Fruit fly (Drosophila melanogaster) whole organism, pupa: ENCODE data around the gene CG14439.
A peak's percentile ranks its signal among the peaks of the same experiment; 100 is the strongest.

Experiments
- CG10348 ChIP-seq: fragments of 200-800 bp; sonication (Bioruptor generic); IDR thresholded peaks from 2 replicates; pipeline ENCODE4 v1.3.6; 2022; ENCODE audit warnings: missing biosample characterization, missing genetic modification characterization
- CG12605 ChIP-seq: fragments of 200-800 bp; sonication (Bioruptor generic); IDR thresholded peaks from 2 replicates; pipeline ENCODE4 v1.3.6; 2022; ENCODE audit warnings: missing biosample characterization, missing genetic modification characterization
- CG13204 ChIP-seq: fragments of 200-800 bp; sonication (Bioruptor generic); optimal IDR thresholded peaks from 2 replicates; lab custom pipeline; 2018; ENCODE audit warnings: missing biosample characterization, mild to moderate bottlenecking, missing genetic modification characterization, moderate library complexity
- CG14655 ChIP-seq: fragments of 200-800 bp; sonication (Bioruptor generic); optimal IDR thresholded peaks from 3 replicates; lab custom pipeline; 2017; ENCODE audit warnings: mild to moderate bottlenecking, missing biosample characterization, missing genetic modification reagents, missing genetic modification characterization
- CG15710 ChIP-seq: fragments of 200-800 bp; sonication (Bioruptor generic); optimal IDR thresholded peaks from 2 replicates; lab custom pipeline; 2018; ENCODE audit warnings: missing biosample characterization, mild to moderate bottlenecking, missing genetic modification characterization, moderate library complexity
- CG17806 ChIP-seq: fragments of 200-800 bp; sonication (Bioruptor generic); optimal IDR thresholded peaks from 2 replicates; lab custom pipeline; 2018; ENCODE audit warnings: missing biosample characterization, mild to moderate bottlenecking, missing genetic modification characterization, moderate library complexity
- CG32121 ChIP-seq: fragments of 200-800 bp; sonication (Bioruptor generic); IDR thresholded peaks from 2 replicates; pipeline ENCODE4 v1.3.6; 2022; ENCODE audit warnings: missing biosample characterization, missing genetic modification characterization
- CG34367 ChIP-seq: fragments of 200-800 bp; sonication (Bioruptor generic); optimal IDR thresholded peaks from 2 replicates; lab custom pipeline; 2018; ENCODE audit warnings: missing biosample characterization, mild to moderate bottlenecking, missing genetic modification characterization
- CG4496 ChIP-seq: fragments of 200-800 bp; sonication (Bioruptor generic); IDR thresholded peaks from 3 replicates; pipeline ENCODE4 v1.3.6; 2022; ENCODE audit warnings: missing biosample characterization, missing genetic modification characterization
- CG8159 ChIP-seq: fragments of 200-800 bp; sonication (Bioruptor generic); optimal IDR thresholded peaks from 3 replicates; lab custom pipeline; 2018; ENCODE audit warnings: missing biosample characterization, mild to moderate bottlenecking, missing genetic modification characterization, moderate library complexity
- CG8301 ChIP-seq: fragments of 200-800 bp; sonication (Bioruptor generic); optimal IDR thresholded peaks from 2 replicates; lab custom pipeline; 2018; ENCODE audit warnings: missing biosample characterization, mild to moderate bottlenecking, missing genetic modification characterization
- CG9948 ChIP-seq: fragments of 200-800 bp; sonication (Bioruptor generic); optimal IDR thresholded peaks from 2 replicates; lab custom pipeline; 2018; ENCODE audit warnings: missing biosample characterization, mild to moderate bottlenecking, missing genetic modification characterization, moderate library complexity
- D1 ChIP-seq: fragments of 200-800 bp; sonication (Bioruptor generic); optimal IDR thresholded peaks from 2 replicates; lab custom pipeline; 2018; ENCODE audit warnings: missing biosample characterization, mild to moderate bottlenecking, missing genetic modification characterization, moderate library complexity
- EcR ChIP-seq: fragments of 200-800 bp; sonication (Bioruptor generic); optimal IDR thresholded peaks from 3 replicates; lab custom pipeline; 2019; ENCODE audit warnings: missing biosample characterization, missing genetic modification characterization, mild to moderate bottlenecking, moderate library complexity, missing genetic modification reagents
- Ets98B ChIP-seq: fragments of 200-800 bp; sonication (Bioruptor generic); IDR thresholded peaks from 2 replicates; pipeline ENCODE4 v1.3.6; 2022; ENCODE audit warnings: missing biosample characterization, missing genetic modification characterization
- Pif1A ChIP-seq: fragments of 200-800 bp; sonication (Bioruptor generic); optimal IDR thresholded peaks from 3 replicates; lab custom pipeline; 2016; ENCODE audit warnings: missing biosample characterization, missing genetic modification characterization
- Pif1B ChIP-seq: fragments of 200-800 bp; sonication (Bioruptor generic); optimal IDR thresholded peaks from 3 replicates; lab custom pipeline; 2016; ENCODE audit warnings: missing biosample characterization, missing genetic modification characterization
- Snoo ChIP-seq: fragments of 200-800 bp; sonication (Bioruptor generic); optimal IDR thresholded peaks from 3 replicates; lab custom pipeline; 2017; ENCODE audit warnings: missing biosample characterization, mild to moderate bottlenecking, missing genetic modification characterization, inconsistent platforms
- fd96Ca ChIP-seq: fragments of 200-800 bp; sonication (Bioruptor generic); IDR thresholded peaks from 3 replicates; pipeline ENCODE4 v1.3.6; 2022; ENCODE audit warnings: missing biosample characterization, missing genetic modification characterization
- gl ChIP-seq: fragments of 200-800 bp; sonication (Bioruptor generic); optimal IDR thresholded peaks from 2 replicates; lab custom pipeline; 2018; ENCODE audit warnings: missing biosample characterization, mild to moderate bottlenecking, missing genetic modification characterization
- rn ChIP-seq: fragments of 200-800 bp; sonication (Bioruptor generic); IDR thresholded peaks from 2 replicates; pipeline ENCODE4 v1.3.6; 2022; ENCODE audit warnings: missing biosample characterization, missing genetic modification characterization

The CG14439 gene

dm6 chrX:6776274-6776673, 28.9 kb downstream of the CG14439 start:
- TF ChIP-seq D1 (tag; lab: Kevin White, UChicago) (no peak), CG9948 (tag; lab: Kevin White, UChicago) (no peak), CG14655 (GFP tag; lab: Kevin White, UChicago) (no peak), CG4496 (GFP tag; lab: Robert Waterston, UW) (no peak), CG8159 (tag; lab: Kevin White, UChicago) (no peak), CG15710 (tag; lab: Kevin White, UChicago) (no peak), Pif1B (GFP tag; lab: Kevin White, UChicago) (no peak)

dm6 chrX:6776934-6777333, 29.6 kb downstream of the CG14439 start:
- TF ChIP-seq EcR (GFP tag; lab: Kevin White, UChicago) (peak; percentile 8), CG13204 (GFP tag; lab: Kevin White, UChicago) (no peak), CG8159 (tag; lab: Kevin White, UChicago) (no peak), CG32121 (GFP tag; lab: Robert Waterston, UW) (no peak)

dm6 chrX:6777394-6777793, 30.1 kb downstream of the CG14439 start:
- TF ChIP-seq CG32121 (GFP tag; lab: Robert Waterston, UW) (no peak), Pif1B (GFP tag; lab: Kevin White, UChicago) (peak; percentile 87), rn (GFP tag; lab: Robert Waterston, UW) (peak; percentile 53), CG10348 (GFP tag; lab: Robert Waterston, UW) (no peak), CG13204 (GFP tag; lab: Kevin White, UChicago) (peak; percentile 67), D1 (tag; lab: Kevin White, UChicago) (peak; percentile 60), CG15710 (tag; lab: Kevin White, UChicago) (peak; percentile 93), CG9948 (tag; lab: Kevin White, UChicago) (peak; percentile 95), fd96Ca (peak; percentile 57; the same call in 2 of the 3 replicates), Pif1A (GFP tag; lab: Kevin White, UChicago) (peak; percentile 88), CG34367 (peak; percentile 94), gl (peak; percentile 85), CG12605 (GFP tag; lab: Robert Waterston, UW) (peak; percentile 71), EcR (GFP tag; lab: Kevin White, UChicago) (no peak), CG8159 (tag; lab: Kevin White, UChicago) (peak; percentile 95), CG14655 (GFP tag; lab: Kevin White, UChicago) (peak; percentile 90), CG4496 (GFP tag; lab: Robert Waterston, UW) (peak; percentile 86), Snoo (tag; lab: Kevin White, UChicago) (peak; percentile 78), CG17806 (tag; lab: Kevin White, UChicago) (peak; percentile 94), CG8301 (tag; lab: Kevin White, UChicago) (peak; percentile 86), Ets98B (GFP tag; lab: Robert Waterston, UW) (peak; percentile 60)

dm6 chrX:6778068-6778467, 30.7 kb downstream of the CG14439 start:
- no peak for TF ChIP-seq CG32121 (GFP tag; lab: Robert Waterston, UW)
- TF ChIP-seq fd96Ca = no peak
- no peak for TF ChIP-seq CG12605 (GFP tag; lab: Robert Waterston, UW)
- peak; percentile 10 for TF ChIP-seq Pif1A (GFP tag; lab: Kevin White, UChicago)
- TF ChIP-seq Ets98B (GFP tag; lab: Robert Waterston, UW) = no peak
- TF ChIP-seq CG8159 (tag; lab: Kevin White, UChicago) = peak; percentile 67
- TF ChIP-seq CG17806 (tag; lab: Kevin White, UChicago) = peak; percentile 34
- TF ChIP-seq CG15710 (tag; lab: Kevin White, UChicago) = peak; percentile 49
- TF ChIP-seq Snoo (tag; lab: Kevin White, UChicago) = no peak
- peak; percentile 60 for TF ChIP-seq CG14655 (GFP tag; lab: Kevin White, UChicago)
- no peak for TF ChIP-seq D1 (tag; lab: Kevin White, UChicago)
- TF ChIP-seq CG8301 (tag; lab: Kevin White, UChicago) = peak; percentile 26
- TF ChIP-seq CG13204 (GFP tag; lab: Kevin White, UChicago) = no peak
- no peak for TF ChIP-seq rn (GFP tag; lab: Robert Waterston, UW)
- TF ChIP-seq CG9948 (tag; lab: Kevin White, UChicago) = peak; percentile 54
- TF ChIP-seq gl = no peak
- peak; percentile 20 for TF ChIP-seq Pif1B (GFP tag; lab: Kevin White, UChicago)
- no peak for TF ChIP-seq CG10348 (GFP tag; lab: Robert Waterston, UW)
- TF ChIP-seq CG34367 = peak; percentile 31
- TF ChIP-seq CG4496 (GFP tag; lab: Robert Waterston, UW) = peak; percentile 24; the same call in 1 of the 3 replicates
- peak; percentile 33 for TF ChIP-seq EcR (GFP tag; lab: Kevin White, UChicago)

dm6 chrX:6778780-6779179, 31.4 kb downstream of the CG14439 start:
- no peak for TF ChIP-seq CG13204 (GFP tag; lab: Kevin White, UChicago)
- TF ChIP-seq CG15710 (tag; lab: Kevin White, UChicago) = peak; percentile 16
- peak; percentile 5 for TF ChIP-seq CG8159 (tag; lab: Kevin White, UChicago)
- TF ChIP-seq CG9948 (tag; lab: Kevin White, UChicago) = peak; percentile 28
- TF ChIP-seq CG4496 (GFP tag; lab: Robert Waterston, UW) = no peak
- no peak for TF ChIP-seq D1 (tag; lab: Kevin White, UChicago)
- TF ChIP-seq CG17806 (tag; lab: Kevin White, UChicago) = no peak
- no peak for TF ChIP-seq CG8301 (tag; lab: Kevin White, UChicago)
- peak; percentile 1 for TF ChIP-seq CG34367
- no peak for TF ChIP-seq rn (GFP tag; lab: Robert Waterston, UW)
